Worm (Caenorhabditis elegans): ENCODE measurements around the gene srh-219.

Gene srh-219

ce11 chrV:15505068-15505467 lies 9.8 kb downstream of the srh-219 start (continued):
- TF ChIP-seq snpc-4 (GFP tag; optimal IDR thresholded peaks at IDR 0.05): peak; percentile 75
- peak in 3 of 4 experiments; percentile 34 to 73 (median 41) for TF ChIP-seq snpc-4 (tag; optimal IDR thresholded peaks at IDR 0.05)
- no peak for TF ChIP-seq C17E4.6 (GFP tag; IDR thresholded peaks at IDR 0.05)
- TF ChIP-seq die-1 (tag; optimal IDR thresholded peaks at IDR 0.05): peak; percentile 31
- TF ChIP-seq ztf-18 (tag; optimal IDR thresholded peaks at IDR 0.05): peak; percentile 46
- peak; percentile 85 for TF ChIP-seq lin-26 (GFP tag; IDR thresholded peaks at IDR 0.05)
- TF ChIP-seq dpff-1 (tag; optimal IDR thresholded peaks at IDR 0.05): no peak
- TF ChIP-seq madf-3 (GFP tag; IDR thresholded peaks at IDR 0.05): 0 out of 2 replicates have a peak, but pooled peaks have one; percentile 14
- no peak for TF ChIP-seq madf-10 (tag; optimal IDR thresholded peaks at IDR 0.05)
- 0 out of 2 replicates have a peak, but pooled peaks have one; percentile 52 for TF ChIP-seq lir-1 (GFP tag; conservative IDR thresholded peaks at IDR 0.05)

- no peak for TF ChIP-seq ztf-3 (GFP tag; optimal IDR thresholded peaks at IDR 0.05)
- peak; percentile 63 for TF ChIP-seq hmg-1.2 (GFP tag; IDR thresholded peaks at IDR 0.05)
- no peak for TF ChIP-seq hrde-1 (tag; optimal IDR thresholded peaks at IDR 0.05; ENCODE audit: borderline replicate concordance)
- no peak for TF ChIP-seq repo-1 (tag; optimal IDR thresholded peaks at IDR 0.05)
- peak; percentile 52 for TF ChIP-seq ekl-4 (GFP tag; IDR thresholded peaks at IDR 0.05)
- no peak for TF ChIP-seq sea-2 (GFP tag; IDR thresholded peaks at IDR 0.05)
- no peak for TF ChIP-seq ztf-22 (GFP tag; optimal IDR thresholded peaks at IDR 0.05)
- no peak for TF ChIP-seq ztf-28 (GFP tag; IDR thresholded peaks at IDR 0.05)
- no peak for TF ChIP-seq unc-62 (GFP tag; optimal IDR thresholded peaks at IDR 0.05)
- TF ChIP-seq snpc-1.1 (tag; optimal IDR thresholded peaks at IDR 0.05; ENCODE audit: insufficient read depth): peak; percentile 63
- peak; percentile 70 for TF ChIP-seq tbp1 (GFP tag; optimal IDR thresholded peaks at IDR 0.05)
- no peak for TF ChIP-seq K11D2.4 (GFP tag; IDR thresholded peaks at IDR 0.05)
- peak; percentile 11 for TF ChIP-seq attf-5 (GFP tag; optimal IDR thresholded peaks at IDR 0.05)
- TF ChIP-seq F49E8.2 (tag; optimal IDR thresholded peaks at IDR 0.05; ENCODE audit: insufficient read depth): peak; percentile 75
- no peak for TF ChIP-seq egl-44 (GFP tag; IDR thresholded peaks at IDR 0.05)
- peak; percentile 37; the same call in 1 of the 2 replicates for TF ChIP-seq B0019.2 (GFP tag; conservative IDR thresholded peaks at IDR 0.05)
- TF ChIP-seq Y53F4B.3 (GFP tag; IDR thresholded peaks at IDR 0.05): no peak
- no peak for TF ChIP-seq aptf-2 (GFP tag; conservative IDR thresholded peaks at IDR 0.05)
- TF ChIP-seq snpc-3.4 (tag; optimal IDR thresholded peaks at IDR 0.05): peak; percentile 90
- TF ChIP-seq him-1 (tag; optimal IDR thresholded peaks at IDR 0.05): peak; percentile 76
- TF ChIP-seq ccch-3 (GFP tag; optimal IDR thresholded peaks at IDR 0.05): no peak
- TF ChIP-seq F37B4.10 (GFP tag; IDR thresholded peaks at IDR 0.05): no peak
- no peak for TF ChIP-seq hlh-26 (GFP tag; conservative IDR thresholded peaks at IDR 0.05)
- peak; percentile 75 for TF ChIP-seq rcor-1 (GFP tag; IDR thresholded peaks at IDR 0.05)
- peak; percentile 66 for TF ChIP-seq ceh-91 (GFP tag; IDR thresholded peaks at IDR 0.05)
- TF ChIP-seq ZK185.1 (tag; optimal IDR thresholded peaks at IDR 0.05; ENCODE audit: poor library complexity, severe bottlenecking): peak; percentile 50
- peak; percentile 31 for TF ChIP-seq ztf-18 (tag; optimal IDR thresholded peaks at IDR 0.05)
- no peak for TF ChIP-seq sptf-2 (GFP tag; optimal IDR thresholded peaks at IDR 0.05)
- TF ChIP-seq athp-1 (tag; optimal IDR thresholded peaks at IDR 0.05): no peak
- no peak for TF ChIP-seq let-526 (GFP tag; IDR thresholded peaks at IDR 0.05)
- TF ChIP-seq rpc-1 (optimal IDR thresholded peaks at IDR 0.05): no peak
- TF ChIP-seq rpc-1 (tag; optimal IDR thresholded peaks at IDR 0.05): peak; percentile 7
- peak; percentile 76 for TF ChIP-seq lin-54 (GFP tag; optimal IDR thresholded peaks at IDR 0.05)
- TF ChIP-seq mes-4 (tag; optimal IDR thresholded peaks at IDR 0.05): no peak
- TF ChIP-seq T07F8.4 (tag; optimal IDR thresholded peaks at IDR 0.05): no peak
- no peak for TF ChIP-seq zim-3 (tag; optimal IDR thresholded peaks at IDR 0.05)
- TF ChIP-seq hsf-1 (GFP tag; IDR thresholded peaks at IDR 0.05): peak; percentile 60; the same call in 1 of the 2 replicates
- no peak for TF ChIP-seq lir-1 (GFP tag; conservative IDR thresholded peaks at IDR 0.05)
- peak; percentile 78 for TF ChIP-seq lin-40 (tag; optimal IDR thresholded peaks at IDR 0.05)
Measured at ce11 chrV:15511613-15512216, 16.4 kb downstream of the srh-219 start, which contains the start of gene rpl-38. TSS of gene rpl-38 (plus strand) at chrV:15512166.

Data from whole organism, young adult.